Worm (Caenorhabditis elegans) whole organism, young adult: ENCODE results near the gene nrf-5.

Experiments used
- F37B4.10 ChIP-seq: fragments of 200-800 bp; sonication (Bioruptor generic); IDR thresholded peaks from 2 replicates; pipeline ENCODE4 v1.3.6; 2022; ENCODE audit warnings: missing genetic modification characterization, missing compliant biosample characterization
- aptf-3 ChIP-seq: fragments of 200-800 bp; sonication (Bioruptor generic); IDR thresholded peaks from 2 replicates; pipeline ENCODE4 v1.3.6; 2022; ENCODE audit warnings: missing genetic modification characterization, missing compliant biosample characterization
- dpl-1 ChIP-seq: fragments of 150-350 bp; optimal IDR thresholded peaks from 2 replicates; lab custom pipeline; 2014; ENCODE audit warnings: missing biosample characterization, missing genetic modification reagents, missing genetic modification characterization
- hrde-1 ChIP-seq: sonication (generic microtip); optimal IDR thresholded peaks from 2 replicates; lab custom pipeline; 2016; ENCODE audit warnings: missing genetic modification characterization, mild to moderate bottlenecking, missing compliant biosample characterization, moderate library complexity, missing genotype, missing genetic modification reagents, borderline replicate concordance
- nhr-120 ChIP-seq: fragments of 200-800 bp; sonication (Bioruptor generic); IDR thresholded peaks from 2 replicates; pipeline ENCODE4 v1.3.6; 2022; ENCODE audit warnings: missing genetic modification characterization, missing compliant biosample characterization
- repo-1 ChIP-seq: sonication (generic microtip); optimal IDR thresholded peaks from 2 replicates; lab custom pipeline; 2017; ENCODE audit warnings: mild to moderate bottlenecking, missing genetic modification characterization, missing compliant biosample characterization
- snpc-4 ChIP-seq, 5 experiments: fragments of 150-350 bp in 1 of 5; sonication (generic microtip) in 4 of 5; optimal IDR thresholded peaks; 2 replicates each; lab custom pipeline; 2014 to 2018; ENCODE audit warnings: missing genetic modification characterization in 5 of 5, missing biosample characterization in 3 of 5, antibody characterized with exemption in 2 of 5, mild to moderate bottlenecking in 2 of 5, missing compliant biosample characterization in 2 of 5, missing genotype in 2 of 5, moderate library complexity in 2 of 5, missing genetic modification reagents in 1 of 5
- somi-1 ChIP-seq: fragments of 200-800 bp; sonication (Bioruptor generic); optimal IDR thresholded peaks from 2 replicates; lab custom pipeline; 2018; ENCODE audit warnings: mild to moderate bottlenecking, missing genetic modification characterization, missing compliant biosample characterization

- TF ChIP-seq somi-1 (GFP tag; lab: Kevin White, UChicago) (no peak), snpc-4 (GFP tag; optimal IDR thresholded peaks at IDR 0.05; lab: Kevin White, UChicago) (no peak), snpc-4 (tag; optimal IDR thresholded peaks at IDR 0.05; lab: Kevin White, UChicago) (no peak), dpl-1 (GFP tag; lab: Kevin White, UChicago) (no peak), aptf-3 (GFP tag; lab: Robert Waterston, UW) (no peak), F37B4.10 (no peak), hrde-1 (tag; lab: Kevin White, UChicago) (no peak), nhr-120 (GFP tag; lab: Robert Waterston, UW) (no peak), repo-1 (tag; lab: Kevin White, UChicago) (no peak)
These were observed 15.1 kb upstream of the nrf-5 start, which contains the start of gene ceh-24 for ce11 chrV:13812931-13813330.
